Fruit fly (Drosophila melanogaster) whole organism, embryonic: Measurements from ENCODE around the gene WRNexo.

Source experiments
- CG11504 ChIP-seq: fragments of 200-800 bp; sonication (Bioruptor generic); optimal IDR thresholded peaks from 3 replicates; lab custom pipeline; 2019; ENCODE audit warnings: missing biosample characterization, mild to moderate bottlenecking, missing genetic modification characterization, moderate library complexity
- CG11695 ChIP-seq: fragments of 200-800 bp; sonication (Bioruptor generic); IDR thresholded peaks from 3 replicates; pipeline ENCODE4 v1.3.6; 2022; ENCODE audit warnings: missing biosample characterization, missing genetic modification characterization
- CG15479 ChIP-seq: fragments of 200-800 bp; sonication (Bioruptor generic); optimal IDR thresholded peaks from 3 replicates; lab custom pipeline; 2019; ENCODE audit warnings: missing biosample characterization, mild to moderate bottlenecking, missing genetic modification characterization, moderate library complexity
- CG15514 ChIP-seq: fragments of 200-800 bp; sonication (Bioruptor generic); optimal IDR thresholded peaks from 3 replicates; lab custom pipeline; 2017; ENCODE audit warnings: missing biosample characterization, missing genetic modification characterization, mild to moderate bottlenecking, moderate library complexity, missing genetic modification reagents
- CG16815 ChIP-seq: fragments of 200-800 bp; sonication (Bioruptor generic); optimal IDR thresholded peaks from 3 replicates; lab custom pipeline; 2017; ENCODE audit warnings: missing biosample characterization, mild to moderate bottlenecking, missing genetic modification characterization
- CG17829 ChIP-seq: fragments of 200-800 bp; optimal IDR thresholded peaks from 2 replicates; lab custom pipeline; 2019; ENCODE audit warnings: missing biosample characterization, mild to moderate bottlenecking, missing genetic modification characterization, moderate library complexity
- CG2129 ChIP-seq: fragments of 200-800 bp; sonication (Bioruptor generic); IDR thresholded peaks from 2 replicates; pipeline ENCODE4 v1.3.6; 2022; ENCODE audit warnings: missing biosample characterization, missing genetic modification characterization; ENCODE audit not compliant: partially characterized antibody
- CG31224 ChIP-seq: fragments of 200-800 bp; sonication (Bioruptor generic); IDR thresholded peaks from 2 replicates; pipeline ENCODE4 v1.3.6; 2022; ENCODE audit warnings: missing biosample characterization, missing genetic modification characterization
- CG32532 ChIP-seq: fragments of 200-800 bp; sonication (Bioruptor generic); IDR thresholded peaks from 2 replicates; pipeline ENCODE4 v1.3.6; 2022; ENCODE audit warnings: missing biosample characterization, missing genetic modification characterization
- CG4424 ChIP-seq: fragments of 200-800 bp; sonication (Bioruptor generic); optimal IDR thresholded peaks from 3 replicates; lab custom pipeline; 2016; ENCODE audit warnings: missing biosample characterization, missing genetic modification characterization
- CG4820 ChIP-seq: fragments of 200-800 bp; sonication (Bioruptor generic); optimal IDR thresholded peaks from 3 replicates; lab custom pipeline; 2016; ENCODE audit warnings: missing biosample characterization, missing genetic modification characterization
- CG5180 ChIP-seq: fragments of 200-800 bp; sonication (Bioruptor generic); optimal IDR thresholded peaks from 3 replicates; lab custom pipeline; 2017; ENCODE audit warnings: missing biosample characterization, missing genetic modification characterization, mild to moderate bottlenecking, moderate library complexity, missing genetic modification reagents
- CG7271 ChIP-seq: fragments of 200-800 bp; sonication (Bioruptor generic); optimal IDR thresholded peaks from 2 replicates; lab custom pipeline; 2018; ENCODE audit warnings: missing biosample characterization, mild to moderate bottlenecking, missing genetic modification characterization, moderate library complexity
- CG8388 ChIP-seq: fragments of 200-800 bp; sonication (Bioruptor generic); optimal IDR thresholded peaks from 2 replicates; lab custom pipeline; 2019; ENCODE audit warnings: missing biosample characterization, mild to moderate bottlenecking, missing genetic modification characterization, moderate library complexity
- CG9797 ChIP-seq: fragments of 200-800 bp; sonication (Bioruptor generic); optimal IDR thresholded peaks from 3 replicates; lab custom pipeline; 2018; ENCODE audit warnings: missing biosample characterization, mild to moderate bottlenecking, missing genetic modification characterization
- CG9817 ChIP-seq: fragments of 200-800 bp; sonication (Bioruptor generic); optimal IDR thresholded peaks from 2 replicates; lab custom pipeline; 2018; ENCODE audit warnings: missing biosample characterization, mild to moderate bottlenecking, missing genetic modification characterization, moderate library complexity
- Chrac-16 ChIP-seq: fragments of 200-800 bp; sonication (Bioruptor generic); optimal IDR thresholded peaks from 3 replicates; lab custom pipeline; 2016; ENCODE audit warnings: missing biosample characterization, missing genetic modification characterization
- Dfd ChIP-seq, 2 experiments: fragments of >200 bp; optimal IDR thresholded peaks; 2 replicates each; lab custom pipeline; 2017; ENCODE audit warnings: missing biosample characterization in 2 of 2, missing genetic modification characterization in 2 of 2
- E2f2 ChIP-seq: fragments of 200-800 bp; sonication (Bioruptor generic); IDR thresholded peaks from 2 replicates; pipeline ENCODE4 v1.3.6; 2022; ENCODE audit warnings: missing biosample characterization, missing genetic modification characterization
- ERR ChIP-seq: fragments of 200-800 bp; sonication (Bioruptor generic); optimal IDR thresholded peaks from 2 replicates; lab custom pipeline; 2016; ENCODE audit warnings: missing biosample characterization, missing genetic modification characterization
- HLH54F ChIP-seq: fragments of 200-800 bp; sonication (Bioruptor generic); optimal IDR thresholded peaks from 3 replicates; lab custom pipeline; 2016; ENCODE audit warnings: missing biosample characterization, missing genetic modification characterization
- Hsf ChIP-seq: fragments of 200-800 bp; sonication (Bioruptor generic); optimal IDR thresholded peaks from 3 replicates; lab custom pipeline; 2016; ENCODE audit warnings: missing biosample characterization, missing genetic modification characterization
- Jarid2 ChIP-seq: fragments of 200-800 bp; sonication (Bioruptor generic); optimal IDR thresholded peaks from 3 replicates; lab custom pipeline; 2017; ENCODE audit warnings: mild to moderate bottlenecking, missing biosample characterization, missing genetic modification reagents, missing genetic modification characterization
- Lpt ChIP-seq: fragments of >200 bp; optimal IDR thresholded peaks from 2 replicates; lab custom pipeline; 2018; ENCODE audit warnings: missing biosample characterization, missing genetic modification characterization
- NFAT ChIP-seq: fragments of 200-800 bp; sonication (Bioruptor generic); IDR thresholded peaks from 2 replicates; pipeline ENCODE4 v1.3.6; 2022; ENCODE audit warnings: missing biosample characterization, missing genetic modification characterization
- NK7.1 ChIP-seq: fragments of 200-800 bp; sonication (Bioruptor generic); optimal IDR thresholded peaks from 3 replicates; lab custom pipeline; 2016; ENCODE audit warnings: missing biosample characterization, missing genetic modification characterization
- Opbp ChIP-seq: fragments of 200-800 bp; sonication (Bioruptor generic); IDR thresholded peaks from 3 replicates; pipeline ENCODE4 v1.3.6; 2022; ENCODE audit warnings: missing biosample characterization, missing genetic modification characterization; ENCODE audit not compliant: partially characterized antibody
- Side ChIP-seq: fragments of 200-800 bp; sonication (Bioruptor generic); optimal IDR thresholded peaks from 2 replicates; lab custom pipeline; 2016; ENCODE audit warnings: missing biosample characterization, missing genetic modification characterization
- YL-1 ChIP-seq: fragments of 200-800 bp; sonication (Bioruptor generic); optimal IDR thresholded peaks from 3 replicates; lab custom pipeline; 2017; ENCODE audit warnings: missing biosample characterization, mild to moderate bottlenecking, missing genetic modification characterization
- ab ChIP-seq: fragments of 200-800 bp; sonication (Bioruptor generic); optimal IDR thresholded peaks from 2 replicates; lab custom pipeline; 2016; ENCODE audit warnings: missing biosample characterization, missing genetic modification characterization
- bcd ChIP-seq: fragments of 200-800 bp; sonication (Bioruptor generic); optimal IDR thresholded peaks from 2 replicates; lab custom pipeline; 2017; ENCODE audit warnings: missing biosample characterization, mild to moderate bottlenecking, missing genetic modification characterization
- bigmax ChIP-seq: fragments of 200-800 bp; sonication (Bioruptor generic); optimal IDR thresholded peaks from 2 replicates; lab custom pipeline; 2018; ENCODE audit warnings: missing biosample characterization, mild to moderate bottlenecking, missing genetic modification characterization
- chn ChIP-seq: fragments of 200-800 bp; sonication (Bioruptor generic); optimal IDR thresholded peaks from 2 replicates; lab custom pipeline; 2016; ENCODE audit warnings: missing biosample characterization, missing genetic modification characterization
- gcm2 ChIP-seq: fragments of 200-800 bp; sonication (Bioruptor generic); optimal IDR thresholded peaks from 2 replicates; lab custom pipeline; 2016; ENCODE audit warnings: missing biosample characterization, missing genetic modification characterization
- gfzf ChIP-seq: fragments of 200-800 bp; sonication (Bioruptor generic); optimal IDR thresholded peaks from 2 replicates; lab custom pipeline; 2016; ENCODE audit warnings: missing biosample characterization, mild to moderate bottlenecking, missing genetic modification characterization, moderate library complexity
- hkb ChIP-seq, 2 experiments: fragments of 200-800 bp in 1 of 2; fragments of >200 bp in 1 of 2; sonication (Bioruptor generic) in 1 of 2; IDR thresholded peaks in 1 of 2; optimal IDR thresholded peaks in 1 of 2; 2 replicates each; pipeline versions ENCODE4 v1.3.6 to Lab custom; 2017 to 2022; ENCODE audit warnings: missing biosample characterization in 1 of 2, missing genetic modification characterization in 1 of 2
- ken ChIP-seq: fragments of 200-800 bp; sonication (Bioruptor generic); IDR thresholded peaks from 3 replicates; pipeline ENCODE4 v1.3.6; 2022; ENCODE audit warnings: missing biosample characterization, missing genetic modification characterization
- lola ChIP-seq, 3 experiments: fragments of >200 bp in 2 of 3; fragments of 200-800 bp in 1 of 3; sonication (Bioruptor generic) in 1 of 3; optimal IDR thresholded peaks; 2 replicates each; lab custom pipeline; 2017 to 2019; ENCODE audit warnings: missing biosample characterization in 3 of 3, missing genetic modification characterization in 3 of 3, mild to moderate bottlenecking in 1 of 3, moderate library complexity in 1 of 3
- mam ChIP-seq: fragments of 200-800 bp; sonication (Bioruptor generic); optimal IDR thresholded peaks from 3 replicates; lab custom pipeline; 2016; ENCODE audit warnings: missing biosample characterization, missing genetic modification characterization
- nmo ChIP-seq: fragments of 200-800 bp; sonication (Bioruptor generic); optimal IDR thresholded peaks from 2 replicates; lab custom pipeline; 2018; ENCODE audit warnings: missing biosample characterization, mild to moderate bottlenecking, missing genetic modification characterization, moderate library complexity
- pnt ChIP-seq: fragments of 200-800 bp; sonication (Bioruptor generic); optimal IDR thresholded peaks from 3 replicates; lab custom pipeline; 2016; ENCODE audit warnings: missing biosample characterization, missing genetic modification characterization
- psq ChIP-seq: fragments of 200-800 bp; sonication (Bioruptor generic); optimal IDR thresholded peaks from 2 replicates; lab custom pipeline; 2017; ENCODE audit warnings: missing biosample characterization, missing genetic modification characterization
- pum ChIP-seq: fragments of 200-800 bp; sonication (Bioruptor generic); optimal IDR thresholded peaks from 2 replicates; lab custom pipeline; 2016; ENCODE audit warnings: missing biosample characterization, missing genetic modification characterization
- rib ChIP-seq: fragments of 200-800 bp; sonication (Bioruptor generic); IDR thresholded peaks from 2 replicates; pipeline ENCODE4 v1.3.6; 2022; ENCODE audit warnings: missing biosample characterization, missing genetic modification characterization
- sisA ChIP-seq: fragments of 200-800 bp; sonication (Bioruptor generic); IDR thresholded peaks from 2 replicates; pipeline ENCODE4 v1.3.6; 2022; ENCODE audit warnings: missing biosample characterization, missing genetic modification characterization
- tin ChIP-seq: fragments of 200-800 bp; sonication (Bioruptor generic); optimal IDR thresholded peaks from 3 replicates; lab custom pipeline; 2016; ENCODE audit warnings: missing biosample characterization, missing genetic modification characterization
- tna ChIP-seq: fragments of 200-800 bp; sonication (Bioruptor generic); IDR thresholded peaks from 2 replicates; pipeline ENCODE4 v1.3.6; 2022; ENCODE audit warnings: missing biosample characterization, missing genetic modification characterization; ENCODE audit not compliant: partially characterized antibody
- wor ChIP-seq: fragments of 200-800 bp; sonication (Bioruptor generic); IDR thresholded peaks from 2 replicates; pipeline ENCODE4 v1.3.6; 2022; ENCODE audit warnings: missing biosample characterization, missing genetic modification characterization

Gene WRNexo

dm6 chr3R:18412279-18413214, 46.6 kb upstream of the WRNexo start, which contains the start of gene CG31122 (continued):
- TF ChIP-seq bigmax (GFP tag; lab: Kevin White, UChicago) (peak; percentile 11), Dfd (GFP tag; optimal IDR thresholded peaks at IDR 0.05; lab: Kevin White, UChicago) (no peak), CG16815 (no peak), HLH54F (GFP tag; lab: Kevin White, UChicago) (peak; percentile 70), CG9797 (peak; percentile 91), pnt (GFP tag; lab: Kevin White, UChicago) (no peak), CG9817 (tag; lab: Kevin White, UChicago) (peak; percentile 59), gfzf (GFP tag; lab: Kevin White, UChicago) (peak; percentile 71), Hsf (GFP tag; lab: Kevin White, UChicago) (peak; percentile 56), pum (peak; percentile 50), NK7.1 (GFP tag; lab: Kevin White, UChicago) (no peak), lola (GFP tag; optimal IDR thresholded peaks at IDR 0.05; lab: Kevin White, UChicago) (peak in 1 of 3 experiments; percentile 28), psq (GFP tag; lab: Kevin White, UChicago) (peak; percentile 89), CG7271 (no peak), ken (GFP tag; lab: Robert Waterston, UW) (no peak), sisA (GFP tag; lab: Robert Waterston, UW) (peak; percentile 47; the same call in 1 of the 2 replicates), Chrac-16 (GFP tag; lab: Kevin White, UChicago) (peak; percentile 59), CG4820 (GFP tag; lab: Kevin White, UChicago) (peak; percentile 28), tna (GFP tag; lab: Robert Waterston, UW) (peak; percentile 94), CG15479 (GFP tag; lab: Kevin White, UChicago) (peak; percentile 91), mam (GFP tag; lab: Kevin White, UChicago) (peak; percentile 63), bcd (peak; percentile 36), CG15514 (GFP tag; lab: Kevin White, UChicago) (peak; percentile 67), Lpt (GFP tag; lab: Kevin White, UChicago) (peak; percentile 39), CG32532 (GFP tag; lab: Robert Waterston, UW) (no peak; the same call in 1 of the 2 replicates), CG2129 (GFP tag; lab: Robert Waterston, UW) (peak; percentile 98), CG17829 (tag; lab: Kevin White, UChicago) (no peak), nmo (GFP tag; lab: Kevin White, UChicago) (peak; percentile 73), wor (GFP tag; lab: Robert Waterston, UW) (no peak), hkb (optimal IDR thresholded peaks at IDR 0.05; lab: Kevin White, UChicago) (peak; percentile 25), hkb (GFP tag; IDR thresholded peaks at IDR 0.05; lab: Robert Waterston, UW) (no peak), E2f2 (GFP tag; lab: Robert Waterston, UW) (peak; percentile 91), CG11504 (tag; lab: Kevin White, UChicago) (peak; percentile 63), gcm2 (no peak), ERR (peak; percentile 14), NFAT (GFP tag; lab: Robert Waterston, UW) (0 out of 2 replicates have a peak, but pooled peaks have one; percentile 23), CG31224 (GFP tag; lab: Robert Waterston, UW) (no peak), ab (GFP tag; lab: Kevin White, UChicago) (no peak), Side (GFP tag; lab: Kevin White, UChicago) (peak; percentile 26), tin (GFP tag; lab: Kevin White, UChicago) (peak; percentile 54), rib (GFP tag; lab: Robert Waterston, UW) (peak; percentile 94), CG8388 (peak; percentile 19), chn (peak; percentile 37), CG4424 (GFP tag; lab: Kevin White, UChicago) (peak; percentile 41), Jarid2 (GFP tag; lab: Kevin White, UChicago) (no peak), CG5180 (no peak), CG11695 (GFP tag; lab: Robert Waterston, UW) (peak; percentile 55; the same call in 1 of the 3 replicates), Opbp (GFP tag; lab: Robert Waterston, UW) (peak; percentile 93), YL-1 (peak; percentile 59)
